Worm (Caenorhabditis elegans) whole organism, L4/young adult: ENCODE measurements around the gene oef-1.

Source experiments
- W03F9.2 ChIP-seq: fragments of 150-350 bp; optimal IDR thresholded peaks from 2 replicates; lab custom pipeline; 2014; ENCODE audit warnings: missing biosample characterization, missing genetic modification characterization
- dao-5 ChIP-seq: sonication (generic microtip); optimal IDR thresholded peaks from 2 replicates; lab custom pipeline; 2016; ENCODE audit warnings: missing genotype, missing genetic modification characterization, moderate library complexity, missing compliant biosample characterization
- him-1 ChIP-seq: sonication (generic microtip); optimal IDR thresholded peaks from 2 replicates; lab custom pipeline; 2016; ENCODE audit warnings: missing genotype, missing genetic modification reagents, missing genetic modification characterization, missing compliant biosample characterization

DNA sequence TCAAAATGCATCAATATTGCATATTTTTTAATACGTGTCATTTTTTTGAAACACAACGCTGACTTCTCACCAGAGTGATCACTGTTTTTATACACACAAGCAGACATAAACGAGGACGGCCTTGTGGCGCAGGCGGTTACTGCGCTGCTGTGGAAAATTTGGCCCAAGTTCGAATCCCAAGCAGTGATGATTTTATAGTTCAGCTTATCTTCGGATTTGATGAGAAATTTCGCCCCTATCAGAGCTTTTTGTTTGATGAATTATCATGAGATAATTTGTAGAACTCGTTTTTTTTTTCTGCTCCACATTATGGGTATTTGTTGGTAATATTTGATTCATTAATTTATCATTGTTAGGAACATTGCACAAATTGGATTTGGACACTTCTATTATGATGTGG, 25.7 kb downstream of the oef-1 start:
- peak; percentile 90 for TF ChIP-seq dao-5 (tag; lab: Kevin White, UChicago)
- peak; percentile 90 for TF ChIP-seq him-1
- peak; percentile 76 for TF ChIP-seq W03F9.2 (tag; lab: Kevin White, UChicago)
